Worm (Caenorhabditis elegans) whole organism, midembryonic: Measurements from ENCODE around the gene K07H8.12.

ENCODE experiments used
- T22C8.4 ChIP-seq: fragments of 200-800 bp; sonication (Bioruptor generic); IDR thresholded peaks from 2 replicates; pipeline ENCODE4 v1.3.6; 2022; ENCODE audit warnings: missing genetic modification characterization, missing compliant biosample characterization
- cog-1 ChIP-seq: sonication (generic microtip); optimal IDR thresholded peaks from 2 replicates; lab custom pipeline; 2016; ENCODE audit warnings: missing genetic modification characterization, missing compliant biosample characterization
- flt-1 ChIP-seq: fragments of 200-800 bp; sonication (Bioruptor generic); IDR thresholded peaks from 2 replicates; pipeline ENCODE4 v1.3.6; 2022; ENCODE audit warnings: missing genetic modification characterization, missing compliant biosample characterization
- klf-2 ChIP-seq: fragments of 200-800 bp; sonication (Bioruptor generic); conservative IDR thresholded peaks from 2 replicates; pipeline ENCODE4 v1.3.6; 2022; ENCODE audit warnings: missing genetic modification reagents, missing genetic modification characterization, missing compliant biosample characterization
- med-1 ChIP-seq: sonication (generic microtip); optimal IDR thresholded peaks from 2 replicates; lab custom pipeline; 2017; ENCODE audit warnings: missing genetic modification characterization, mild to moderate bottlenecking, missing compliant biosample characterization, antibody characterized with exemption, missing genetic modification reagents; ENCODE audit not compliant: insufficient read depth
- ref-1 ChIP-seq: fragments of 200-800 bp; sonication (Bioruptor generic); conservative IDR thresholded peaks from 2 replicates; pipeline ENCODE4 v1.3.6; 2022; ENCODE audit warnings: missing genetic modification reagents, missing genetic modification characterization, missing compliant biosample characterization
- tab-1 ChIP-seq: fragments of 200-800 bp; sonication (Bioruptor generic); IDR thresholded peaks from 2 replicates; pipeline ENCODE4 v1.3.6; 2022; ENCODE audit warnings: missing genetic modification characterization, missing compliant biosample characterization
- ztf-23 ChIP-seq: fragments of 200-800 bp; sonication (Bioruptor generic); IDR thresholded peaks from 2 replicates; pipeline ENCODE4 v1.3.6; 2022; ENCODE audit warnings: missing genetic modification reagents, missing genetic modification characterization, missing compliant biosample characterization
- ztf-29 ChIP-seq: fragments of 200-800 bp; sonication (Bioruptor generic); IDR thresholded peaks from 2 replicates; pipeline ENCODE4 v1.3.6; 2022; ENCODE audit warnings: missing genetic modification reagents, missing genetic modification characterization, missing compliant biosample characterization

Gene K07H8.12

DNA sequence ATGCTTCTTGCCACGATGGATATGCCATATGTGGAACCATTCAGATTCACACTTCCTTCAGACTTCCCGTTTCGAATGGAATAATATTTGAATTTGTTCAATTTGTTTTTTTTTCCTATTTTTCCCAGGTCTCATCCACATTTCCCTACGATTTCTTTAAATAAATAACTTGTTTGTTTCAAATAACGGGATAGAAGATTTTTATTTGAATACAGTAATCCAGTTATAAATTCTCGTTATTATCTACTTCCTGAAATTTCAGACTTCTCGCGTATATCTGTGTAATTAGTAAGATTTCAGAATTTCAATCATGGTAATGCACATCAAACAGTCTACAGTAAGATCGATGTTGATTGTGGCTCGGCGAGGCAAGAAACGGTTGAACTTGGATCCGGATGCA lies 24.0 kb upstream of the K07H8.12 start, which contains the start of gene F35H10.5:
TSS of gene F35H10.5 (plus strand) at position 301 of the 400 bp plus-strand sequence.
- TF ChIP-seq flt-1 (GFP tag; lab: Robert Waterston, UW) = no peak
- TF ChIP-seq T22C8.4 (GFP tag; lab: Robert Waterston, UW) = no peak
- TF ChIP-seq cog-1 (tag; lab: Kevin White, UChicago) = no peak
- no peak for TF ChIP-seq klf-2 (GFP tag; lab: Robert Waterston, UW)
- TF ChIP-seq med-1 = no peak
- no peak for TF ChIP-seq ref-1 (GFP tag; lab: Robert Waterston, UW)
- no peak for TF ChIP-seq ztf-29 (GFP tag; lab: Robert Waterston, UW)
- no peak for TF ChIP-seq tab-1 (GFP tag; lab: Robert Waterston, UW)
- no peak for TF ChIP-seq ztf-23

DNA sequence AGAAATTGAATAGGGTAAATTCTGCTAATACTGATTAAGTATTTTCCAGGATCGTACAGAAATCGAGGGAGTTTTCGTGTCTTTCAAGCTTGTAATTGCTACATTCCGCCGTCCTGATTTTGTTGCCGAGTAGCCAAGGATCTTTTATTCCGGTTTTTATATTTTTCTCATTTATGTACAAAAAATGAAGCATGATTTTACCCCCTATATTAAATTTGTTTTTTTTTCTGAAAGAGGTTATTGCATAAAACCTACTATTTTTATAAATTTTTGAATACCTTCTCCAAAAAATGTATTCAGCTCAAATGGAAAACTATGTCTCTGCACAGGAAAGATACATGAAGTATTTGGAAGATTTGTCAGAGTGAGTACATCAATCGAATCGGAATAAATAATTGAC lies 23.1 kb upstream of the K07H8.12 start, which contains the start of gene F35H10.6:
TSS of gene F35H10.6 (plus strand) at position 301 of the 400 bp plus-strand sequence.
- TF ChIP-seq ref-1 (GFP tag; lab: Robert Waterston, UW) (no peak), cog-1 (tag; lab: Kevin White, UChicago) (no peak), ztf-29 (GFP tag; lab: Robert Waterston, UW) (no peak), klf-2 (GFP tag; lab: Robert Waterston, UW) (no peak), tab-1 (GFP tag; lab: Robert Waterston, UW) (no peak)

DNA sequence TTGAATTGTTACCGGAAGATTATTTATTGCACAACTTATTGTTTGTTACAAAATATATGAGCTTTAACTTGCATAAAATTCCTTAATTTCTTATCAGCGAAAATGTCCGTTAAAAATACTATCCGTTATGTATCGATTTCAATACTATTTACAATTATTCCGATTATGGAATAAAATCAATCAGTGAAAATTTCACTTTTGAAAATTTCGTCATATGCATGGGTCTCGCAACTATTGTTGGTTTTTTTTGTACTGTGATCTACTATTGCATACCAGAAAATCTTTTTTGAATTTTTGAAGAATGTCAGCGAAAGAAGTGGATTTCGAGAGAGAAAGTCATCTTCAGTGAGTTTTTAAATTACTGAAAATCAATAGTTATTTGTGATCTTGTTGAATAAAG lies 20.7 kb upstream of the K07H8.12 start, which contains the start of gene nprl-3:
TSS of gene nprl-3 (plus strand) at position 301 of the 400 bp plus-strand sequence.
- no peak for TF ChIP-seq klf-2 (GFP tag; lab: Robert Waterston, UW)
- TF ChIP-seq tab-1 (GFP tag; lab: Robert Waterston, UW) = no peak
- no peak for TF ChIP-seq ztf-29 (GFP tag; lab: Robert Waterston, UW)

DNA sequence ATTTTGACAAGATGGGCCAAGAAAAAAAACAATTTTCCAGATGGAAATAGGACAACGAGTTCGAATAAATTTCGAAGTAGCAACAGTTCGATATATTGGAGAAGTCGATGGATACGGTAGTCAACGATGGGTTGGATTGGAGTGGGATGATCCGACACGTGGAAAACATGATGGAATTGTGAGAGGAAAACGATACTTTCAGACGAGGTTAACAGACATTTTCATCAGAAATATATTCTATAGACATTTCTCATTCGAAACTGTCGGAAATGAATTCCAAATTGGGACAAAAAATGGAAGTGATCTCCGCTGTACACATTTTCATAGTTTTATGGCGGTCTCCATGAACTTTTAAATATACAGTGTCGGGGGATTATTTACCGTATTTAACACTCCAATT lies 18.1 kb upstream of the K07H8.12 start, which contains the start of gene tbce-1:
TSS of gene tbce-1 (plus strand) at position 41 of the 400 bp plus-strand sequence.
- TF ChIP-seq ref-1 (GFP tag; lab: Robert Waterston, UW) (no peak), tab-1 (GFP tag; lab: Robert Waterston, UW) (no peak), med-1 (no peak), cog-1 (tag; lab: Kevin White, UChicago) (no peak), T22C8.4 (GFP tag; lab: Robert Waterston, UW) (no peak), flt-1 (GFP tag; lab: Robert Waterston, UW) (no peak), klf-2 (GFP tag; lab: Robert Waterston, UW) (no peak)

DNA sequence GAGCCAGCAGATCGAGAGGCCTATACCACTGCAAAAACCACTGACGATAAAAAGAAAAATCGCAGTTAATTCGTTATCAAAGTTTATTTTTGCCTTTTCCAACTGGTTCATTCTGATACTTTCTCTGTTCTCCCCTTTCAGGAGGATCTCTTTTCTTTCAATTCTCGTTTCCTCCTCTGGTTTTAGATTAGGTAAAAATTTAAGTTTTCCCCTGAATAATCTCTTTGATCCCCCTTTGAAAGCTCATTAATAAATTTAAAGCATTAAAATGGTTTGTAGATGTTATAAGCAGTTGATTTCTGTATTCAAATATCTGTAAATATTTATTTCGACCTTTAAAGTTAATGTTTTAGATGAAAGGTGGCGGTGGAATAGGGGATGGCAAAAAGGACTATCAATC lies 14.7 kb upstream of the K07H8.12 start, which contains the start of gene K07H8.2:
TSS of gene K07H8.2 (plus strand) at position 301 of the 400 bp plus-strand sequence.
- TF ChIP-seq ref-1 (GFP tag; lab: Robert Waterston, UW) = no peak
- no peak for TF ChIP-seq ztf-23
- no peak for TF ChIP-seq flt-1 (GFP tag; lab: Robert Waterston, UW)
- TF ChIP-seq klf-2 (GFP tag; lab: Robert Waterston, UW) = no peak
- no peak for TF ChIP-seq med-1
- no peak for TF ChIP-seq tab-1 (GFP tag; lab: Robert Waterston, UW)
- no peak for TF ChIP-seq ztf-29 (GFP tag; lab: Robert Waterston, UW)
- no peak for TF ChIP-seq T22C8.4 (GFP tag; lab: Robert Waterston, UW)
- no peak for TF ChIP-seq cog-1 (tag; lab: Kevin White, UChicago)

DNA sequence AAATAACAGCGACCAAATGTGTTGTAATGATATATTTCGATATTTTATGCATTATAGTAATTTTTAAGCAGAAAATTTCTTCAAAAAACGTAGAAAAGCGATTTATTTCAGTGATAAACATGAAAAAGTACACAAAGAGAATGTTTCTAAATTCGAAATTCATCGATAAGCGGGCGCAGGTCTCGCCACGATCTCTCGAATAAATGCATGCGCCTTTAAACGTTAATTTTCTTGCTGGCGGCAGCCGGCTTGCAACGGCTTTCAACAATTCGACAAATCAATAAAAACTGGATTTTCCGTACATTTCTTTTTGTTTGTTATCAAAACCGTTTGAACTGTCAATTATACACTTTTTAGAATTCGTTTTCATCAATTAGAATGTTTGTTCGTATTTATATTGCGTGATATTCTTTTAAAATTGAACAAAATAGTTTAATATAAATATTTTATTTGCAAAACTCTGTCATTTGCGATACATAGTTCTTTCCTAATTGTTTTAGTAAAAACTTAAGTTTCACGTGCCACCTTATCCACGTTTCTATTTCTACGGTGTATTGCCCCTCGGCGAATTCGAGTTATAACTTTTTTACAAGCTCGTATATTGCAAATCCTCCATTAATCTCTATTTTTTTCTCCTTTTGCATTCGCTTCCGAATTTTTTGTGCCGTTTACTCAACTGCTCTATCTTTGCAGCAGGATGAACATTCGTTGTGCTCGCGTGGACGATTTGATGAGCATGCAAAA lies 13.2 kb upstream of the K07H8.12 start, which contains the start of gene daf-31:
TSS of gene daf-31 (plus strand) at position 694 of the 744 bp plus-strand sequence.
- TF ChIP-seq T22C8.4 (GFP tag; lab: Robert Waterston, UW) (no peak), ztf-29 (GFP tag; lab: Robert Waterston, UW) (0 out of 2 replicates have a peak, but pooled peaks have one; percentile 39), ztf-23 (no peak)

DNA sequence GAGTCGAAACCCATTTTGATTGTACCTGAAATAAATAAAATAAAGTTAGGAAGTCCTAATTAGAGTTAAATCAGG lies 12.8 kb upstream of the K07H8.12 start, which contains the start of gene nucl-1:
TSS of gene nucl-1 (minus strand) at position 26 of the 75 bp plus-strand sequence.
- TF ChIP-seq ztf-29 (GFP tag; lab: Robert Waterston, UW) (no peak), klf-2 (GFP tag; lab: Robert Waterston, UW) (no peak), T22C8.4 (GFP tag; lab: Robert Waterston, UW) (no peak), ztf-23 (no peak), cog-1 (tag; lab: Kevin White, UChicago) (no peak), flt-1 (GFP tag; lab: Robert Waterston, UW) (no peak), tab-1 (GFP tag; lab: Robert Waterston, UW) (no peak), ref-1 (GFP tag; lab: Robert Waterston, UW) (no peak), med-1 (no peak)

DNA sequence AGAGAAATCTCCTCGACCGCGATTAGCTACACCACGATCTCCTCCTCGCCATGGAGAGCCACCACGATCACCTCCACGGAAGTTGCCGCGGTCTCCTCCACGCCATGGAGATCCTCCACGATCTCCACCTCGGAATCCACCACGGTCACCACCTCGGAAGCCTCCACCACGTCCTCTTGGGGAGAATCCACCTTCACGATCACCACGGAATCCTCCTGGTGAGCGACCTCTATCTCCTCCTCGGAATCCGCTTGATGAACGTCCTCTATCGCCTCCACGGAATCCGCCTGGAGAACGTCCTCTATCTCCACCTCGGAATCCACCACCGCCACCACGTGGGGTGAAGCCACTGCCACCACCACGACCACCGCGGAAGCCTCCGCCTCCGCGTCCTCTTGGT lies 12.6 kb upstream of the K07H8.12 start:
- no peak for TF ChIP-seq T22C8.4 (GFP tag; lab: Robert Waterston, UW)
- no peak for TF ChIP-seq cog-1 (tag; lab: Kevin White, UChicago)
- TF ChIP-seq ref-1 (GFP tag; lab: Robert Waterston, UW) = no peak
- TF ChIP-seq ztf-29 (GFP tag; lab: Robert Waterston, UW) = no peak
- TF ChIP-seq flt-1 (GFP tag; lab: Robert Waterston, UW) = no peak
- no peak for TF ChIP-seq ztf-23
- no peak for TF ChIP-seq klf-2 (GFP tag; lab: Robert Waterston, UW)
- TF ChIP-seq tab-1 (GFP tag; lab: Robert Waterston, UW) = no peak
- TF ChIP-seq med-1 = no peak

DNA sequence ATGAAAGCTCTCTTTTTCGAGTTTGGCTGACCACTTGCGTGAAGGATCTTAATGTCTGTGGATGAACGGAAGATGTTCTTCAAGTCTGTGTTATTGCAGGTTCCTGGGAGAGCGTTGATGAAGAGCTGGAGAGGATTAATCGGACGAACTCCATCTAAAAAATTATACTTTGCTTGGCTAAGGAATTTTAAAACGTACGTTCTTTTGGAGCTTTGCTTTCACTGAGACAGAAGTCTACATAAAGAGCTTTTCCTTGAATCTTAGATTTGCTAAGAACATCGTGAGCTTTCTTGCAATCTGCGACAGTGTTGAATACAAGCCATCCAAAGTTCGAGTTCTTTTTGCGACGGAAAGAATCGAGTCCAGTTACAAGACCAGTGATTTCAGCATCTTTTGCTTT lies 10.8 kb upstream of the K07H8.12 start:
- TF ChIP-seq tab-1 (GFP tag; lab: Robert Waterston, UW) (no peak), ztf-29 (GFP tag; lab: Robert Waterston, UW) (no peak), T22C8.4 (GFP tag; lab: Robert Waterston, UW) (no peak), ref-1 (GFP tag; lab: Robert Waterston, UW) (no peak), flt-1 (GFP tag; lab: Robert Waterston, UW) (no peak), cog-1 (tag; lab: Kevin White, UChicago) (no peak), med-1 (no peak), ztf-23 (no peak), klf-2 (GFP tag; lab: Robert Waterston, UW) (no peak)

DNA sequence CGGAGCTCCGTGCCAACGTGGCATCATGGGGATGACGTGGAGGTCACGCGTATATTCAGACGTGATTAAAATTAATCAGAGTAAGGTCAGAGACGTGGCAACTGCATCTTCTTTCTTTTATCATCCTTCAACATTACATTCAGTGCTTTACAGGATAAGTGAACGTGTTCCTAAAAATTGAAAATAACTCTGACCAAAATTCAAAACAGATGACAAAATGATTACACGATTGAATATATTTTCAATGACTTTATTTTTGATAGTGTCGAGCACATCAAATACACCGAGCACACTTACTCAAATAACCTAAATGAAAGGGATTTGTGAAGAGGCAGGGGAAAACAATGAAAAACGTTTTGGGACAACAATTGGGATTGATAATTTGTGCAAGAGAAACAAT lies 9.8 kb upstream of the K07H8.12 start, which contains the start of gene K07H8.9:
TSS of gene K07H8.9 (minus strand) at position 125 of the 400 bp plus-strand sequence.
- TF ChIP-seq ztf-23 = no peak
- no peak for TF ChIP-seq flt-1 (GFP tag; lab: Robert Waterston, UW)
- no peak for TF ChIP-seq ztf-29 (GFP tag; lab: Robert Waterston, UW)
- no peak for TF ChIP-seq ref-1 (GFP tag; lab: Robert Waterston, UW)
- TF ChIP-seq tab-1 (GFP tag; lab: Robert Waterston, UW) = no peak
- no peak for TF ChIP-seq med-1
- TF ChIP-seq cog-1 (tag; lab: Kevin White, UChicago) = no peak
- TF ChIP-seq T22C8.4 (GFP tag; lab: Robert Waterston, UW) = no peak
- no peak for TF ChIP-seq klf-2 (GFP tag; lab: Robert Waterston, UW)
